Fruit fly (Drosophila melanogaster): ENCODE results near the gene ScsbetaG.

Gene ScsbetaG

dm6 chr3L:5611732-5612250 lies 48.3 kb upstream of the ScsbetaG start:
- TF ChIP-seq CG13296 (GFP tag; optimal IDR thresholded peaks at IDR 0.05) (no peak), stwl (tag; optimal IDR thresholded peaks at IDR 0.05) (peak; percentile 30), Optix (GFP tag; IDR thresholded peaks at IDR 0.05) (no peak), CG11093 (GFP tag; IDR thresholded peaks at IDR 0.05) (peak; percentile 62), her (GFP tag; optimal IDR thresholded peaks at IDR 0.05) (no peak), CG34224 (GFP tag; IDR thresholded peaks at IDR 0.05; ENCODE audit: partially characterized antibody) (no peak), lbe (GFP tag; optimal IDR thresholded peaks at IDR 0.05) (peak; percentile 83), CG16779 (GFP tag; IDR thresholded peaks at IDR 0.05) (no peak), Taf1 (GFP tag; IDR thresholded peaks at IDR 0.05) (no peak), gfzf (GFP tag; optimal IDR thresholded peaks at IDR 0.05) (no peak), sc (optimal IDR thresholded peaks at IDR 0.05) (no peak), sc (GFP tag; optimal IDR thresholded peaks at IDR 0.05) (peak; percentile 70), chn (GFP tag; optimal IDR thresholded peaks at IDR 0.05) (peak; percentile 73), CG10654 (GFP tag; optimal IDR thresholded peaks at IDR 0.05) (peak; percentile 57), al (GFP tag; IDR thresholded peaks at IDR 0.05) (0 out of 2 replicates have a peak, but pooled peaks have one; percentile 8), Rfx (GFP tag; IDR thresholded peaks at IDR 0.05) (0 out of 2 replicates have a peak, but pooled peaks have one; percentile 16), CG1233 (GFP tag; optimal IDR thresholded peaks at IDR 0.05) (peak; percentile 76), CG8924 (tag; optimal IDR thresholded peaks at IDR 0.05) (peak; percentile 90), nerfin-2 (GFP tag; IDR thresholded peaks at IDR 0.05; ENCODE audit: partially characterized antibody) (no peak), CG12659 (GFP tag; optimal IDR thresholded peaks at IDR 0.05) (peak; percentile 60), CG13123 (GFP tag; optimal IDR thresholded peaks at IDR 0.05) (peak; percentile 31), en (GFP tag; optimal IDR thresholded peaks at IDR 0.05) (peak; percentile 33), CG15601 (tag; optimal IDR thresholded peaks at IDR 0.05) (peak; percentile 94), CG2120 (GFP tag; optimal IDR thresholded peaks at IDR 0.05) (peak; percentile 29), gem (tag; optimal IDR thresholded peaks at IDR 0.05) (peak; percentile 93), CG31441 (GFP tag; IDR thresholded peaks at IDR 0.05) (peak; percentile 95), TFAM (GFP tag; optimal IDR thresholded peaks at IDR 0.05) (peak; percentile 38), NC2α (GFP tag; optimal IDR thresholded peaks at IDR 0.05) (peak; percentile 17), Lhr (GFP tag; optimal IDR thresholded peaks at IDR 0.05) (peak; percentile 72), zfh1 (GFP tag; IDR thresholded peaks at IDR 0.05) (0 out of 3 replicates have a peak, but pooled peaks have one; percentile 23), Vsx1 (GFP tag; optimal IDR thresholded peaks at IDR 0.05) (peak; percentile 63), CG8388 (GFP tag; optimal IDR thresholded peaks at IDR 0.05) (peak; percentile 92), dm (GFP tag; optimal IDR thresholded peaks at IDR 0.05) (peak; percentile 39), CG14441 (GFP tag; IDR thresholded peaks at IDR 0.05) (peak; percentile 55), gce (GFP tag; IDR thresholded peaks at IDR 0.05) (0 out of 3 replicates have a peak, but pooled peaks have one; percentile 57), btn (GFP tag; optimal IDR thresholded peaks at IDR 0.05) (no peak), CG11695 (GFP tag; IDR thresholded peaks at IDR 0.05) (peak; percentile 63), tup (GFP tag; optimal IDR thresholded peaks at IDR 0.05) (peak; percentile 36), luna (GFP tag; optimal IDR thresholded peaks at IDR 0.05) (no peak), CG31365 (tag; optimal IDR thresholded peaks at IDR 0.05) (peak; percentile 32), emc (GFP tag; optimal IDR thresholded peaks at IDR 0.05) (no peak), hkb (optimal IDR thresholded peaks at IDR 0.05) (no peak), hkb (GFP tag; IDR thresholded peaks at IDR 0.05) (peak; percentile 88), CG11560 (tag; IDR thresholded peaks at IDR 0.05) (no peak), Hmr (GFP tag; optimal IDR thresholded peaks at IDR 0.05) (peak; percentile 58), CG8290 (GFP tag; optimal IDR thresholded peaks at IDR 0.05) (no peak), CG8290 (tag; optimal IDR thresholded peaks at IDR 0.05) (peak in 1 of 2 experiments; percentile 19), nom (GFP tag; optimal IDR thresholded peaks at IDR 0.05) (no peak), cas (GFP tag; IDR thresholded peaks at IDR 0.05) (no peak), CG2712 (tag; optimal IDR thresholded peaks at IDR 0.05) (peak; percentile 95), CG7271 (tag; optimal IDR thresholded peaks at IDR 0.05) (peak; percentile 50), CG8478 (optimal IDR thresholded peaks at IDR 0.05) (no peak)

All from whole organism, embryonic.